Fruit fly (Drosophila melanogaster) whole organism, embryonic: ENCODE data around the gene zye.

Experiments used
- Aef1 ChIP-seq: fragments of 200-800 bp; sonication (Bioruptor generic); IDR thresholded peaks from 3 replicates; pipeline ENCODE4 v1.3.6; 2022; ENCODE audit warnings: missing biosample characterization, missing genetic modification characterization
- Asciz ChIP-seq: fragments of 200-800 bp; sonication (Bioruptor generic); optimal IDR thresholded peaks from 2 replicates; lab custom pipeline; 2017; ENCODE audit warnings: missing biosample characterization, mild to moderate bottlenecking, missing genetic modification characterization, missing genetic modification reagents
- Bdp1 ChIP-seq: fragments of 200-800 bp; sonication (Bioruptor generic); optimal IDR thresholded peaks from 3 replicates; lab custom pipeline; 2016; ENCODE audit warnings: missing biosample characterization, missing genetic modification characterization
- CG11093 ChIP-seq: fragments of 200-800 bp; sonication (Bioruptor generic); IDR thresholded peaks from 3 replicates; pipeline ENCODE4 v1.3.6; 2022; ENCODE audit warnings: missing biosample characterization, missing genetic modification characterization
- CG11723 ChIP-seq: fragments of 200-800 bp; sonication (Bioruptor generic); optimal IDR thresholded peaks from 2 replicates; lab custom pipeline; 2017; ENCODE audit warnings: missing biosample characterization, mild to moderate bottlenecking, missing genetic modification characterization
- CG13123 ChIP-seq: fragments of 200-800 bp; sonication (Bioruptor generic); optimal IDR thresholded peaks from 2 replicates; lab custom pipeline; 2016; ENCODE audit warnings: missing biosample characterization, missing genetic modification characterization
- CG13424 ChIP-seq: fragments of 200-800 bp; sonication (Bioruptor generic); optimal IDR thresholded peaks from 2 replicates; lab custom pipeline; 2019; ENCODE audit warnings: missing biosample characterization, mild to moderate bottlenecking, missing genetic modification characterization, moderate library complexity
- CG17328 ChIP-seq: fragments of 200-800 bp; sonication (Bioruptor generic); IDR thresholded peaks from 2 replicates; pipeline ENCODE4 v1.3.6; 2022; ENCODE audit warnings: missing biosample characterization, missing genetic modification characterization
- CG1792 ChIP-seq: fragments of 200-800 bp; sonication (Bioruptor generic); optimal IDR thresholded peaks from 2 replicates; lab custom pipeline; 2016; ENCODE audit warnings: missing biosample characterization, missing genetic modification characterization
- CG18262 ChIP-seq: fragments of 200-800 bp; optimal IDR thresholded peaks from 3 replicates; lab custom pipeline; 2019; ENCODE audit warnings: missing biosample characterization, mild to moderate bottlenecking, missing genetic modification characterization, moderate library complexity
- CG31388 ChIP-seq: fragments of 200-800 bp; sonication (Bioruptor generic); optimal IDR thresholded peaks from 2 replicates; lab custom pipeline; 2016; ENCODE audit warnings: missing biosample characterization, missing genetic modification characterization
- CG31441 ChIP-seq: fragments of 200-800 bp; sonication (Bioruptor generic); IDR thresholded peaks from 2 replicates; pipeline ENCODE4 v1.3.6; 2022; ENCODE audit warnings: missing biosample characterization, missing genetic modification characterization
- CG32767 ChIP-seq: fragments of 200-800 bp; sonication (Bioruptor generic); IDR thresholded peaks from 2 replicates; pipeline ENCODE4 v1.3.6; 2022; ENCODE audit warnings: missing biosample characterization, missing genetic modification characterization
- CG4328 ChIP-seq: fragments of 200-800 bp; sonication (Bioruptor generic); optimal IDR thresholded peaks from 3 replicates; lab custom pipeline; 2017; ENCODE audit warnings: missing biosample characterization, missing genetic modification reagents, missing genetic modification characterization
- CG43689 ChIP-seq: fragments of 200-800 bp; sonication (Bioruptor generic); IDR thresholded peaks from 2 replicates; pipeline ENCODE4 v1.3.6; 2022; ENCODE audit warnings: missing biosample characterization, missing genetic modification characterization
- CG7271 ChIP-seq: fragments of 200-800 bp; sonication (Bioruptor generic); optimal IDR thresholded peaks from 2 replicates; lab custom pipeline; 2018; ENCODE audit warnings: missing biosample characterization, mild to moderate bottlenecking, missing genetic modification characterization, moderate library complexity
- CG7357 ChIP-seq: fragments of 200-800 bp; sonication (Bioruptor generic); IDR thresholded peaks from 3 replicates; pipeline ENCODE4 v1.3.6; 2022; ENCODE audit warnings: missing biosample characterization, missing genetic modification characterization
- CG7372 ChIP-seq: fragments of 200-800 bp; sonication (Bioruptor generic); IDR thresholded peaks from 2 replicates; pipeline ENCODE4 v1.3.6; 2022; ENCODE audit warnings: missing biosample characterization, missing genetic modification characterization
- CG7786 ChIP-seq: fragments of 200-800 bp; sonication (Bioruptor generic); optimal IDR thresholded peaks from 2 replicates; lab custom pipeline; 2016; ENCODE audit warnings: missing biosample characterization, missing genetic modification characterization
- CG8281 ChIP-seq: fragments of 200-800 bp; sonication (Bioruptor generic); optimal IDR thresholded peaks from 2 replicates; lab custom pipeline; 2018; ENCODE audit warnings: missing biosample characterization, mild to moderate bottlenecking, missing genetic modification characterization, moderate library complexity
- CG8359 ChIP-seq: fragments of 200-800 bp; sonication (Bioruptor generic); optimal IDR thresholded peaks from 2 replicates; lab custom pipeline; 2017; ENCODE audit warnings: missing biosample characterization, mild to moderate bottlenecking, missing genetic modification characterization, borderline replicate concordance
- CG8478 ChIP-seq: fragments of >200 bp; optimal IDR thresholded peaks from 2 replicates; lab custom pipeline; 2018
- Gug ChIP-seq: fragments of 200-800 bp; sonication (Bioruptor generic); IDR thresholded peaks from 4 replicates; pipeline ENCODE4 v1.3.6; 2022; ENCODE audit warnings: missing biosample characterization, missing genetic modification characterization
- H15 ChIP-seq: fragments of 200-800 bp; sonication (Bioruptor generic); IDR thresholded peaks from 3 replicates; pipeline ENCODE4 v1.3.6; 2022; ENCODE audit warnings: missing biosample characterization, missing genetic modification characterization
- HLH54F ChIP-seq: fragments of 200-800 bp; sonication (Bioruptor generic); optimal IDR thresholded peaks from 3 replicates; lab custom pipeline; 2016; ENCODE audit warnings: missing biosample characterization, missing genetic modification characterization
- HmgZ ChIP-seq: fragments of 200-800 bp; sonication (Bioruptor generic); optimal IDR thresholded peaks from 2 replicates; lab custom pipeline; 2018; ENCODE audit warnings: missing biosample characterization, mild to moderate bottlenecking, missing genetic modification characterization
- Jarid2 ChIP-seq: fragments of 200-800 bp; sonication (Bioruptor generic); optimal IDR thresholded peaks from 3 replicates; lab custom pipeline; 2017; ENCODE audit warnings: mild to moderate bottlenecking, missing biosample characterization, missing genetic modification reagents, missing genetic modification characterization
- Meics ChIP-seq: fragments of 200-800 bp; sonication (Bioruptor generic); optimal IDR thresholded peaks from 2 replicates; lab custom pipeline; 2017; ENCODE audit warnings: missing biosample characterization, mild to moderate bottlenecking, missing genetic modification characterization
- NFAT ChIP-seq: fragments of 200-800 bp; sonication (Bioruptor generic); IDR thresholded peaks from 2 replicates; pipeline ENCODE4 v1.3.6; 2022; ENCODE audit warnings: missing biosample characterization, missing genetic modification characterization
- Oaz ChIP-seq: fragments of 200-800 bp; sonication (Bioruptor generic); IDR thresholded peaks from 2 replicates; pipeline ENCODE4 v1.3.6; 2022; ENCODE audit warnings: missing biosample characterization, missing genetic modification characterization
- Oli ChIP-seq: fragments of 200-800 bp; sonication (Bioruptor generic); optimal IDR thresholded peaks from 2 replicates; lab custom pipeline; 2018; ENCODE audit warnings: missing biosample characterization, mild to moderate bottlenecking, missing genetic modification characterization, moderate library complexity
- Scr ChIP-seq: fragments of 200-800 bp; sonication (Bioruptor generic); IDR thresholded peaks from 2 replicates; pipeline ENCODE4 v1.3.6; 2022; ENCODE audit warnings: missing biosample characterization, missing genetic modification characterization; ENCODE audit not compliant: partially characterized antibody
- Side ChIP-seq: fragments of 200-800 bp; sonication (Bioruptor generic); optimal IDR thresholded peaks from 2 replicates; lab custom pipeline; 2016; ENCODE audit warnings: missing biosample characterization, missing genetic modification characterization
- Spps ChIP-seq: fragments of 200-800 bp; sonication (Bioruptor generic); optimal IDR thresholded peaks from 2 replicates; lab custom pipeline; 2018; ENCODE audit warnings: missing biosample characterization, mild to moderate bottlenecking, missing genetic modification characterization
- br ChIP-seq: fragments of >200 bp; optimal IDR thresholded peaks from 2 replicates; lab custom pipeline; 2017
- bsh ChIP-seq, 2 experiments: fragments of 200-800 bp; sonication (Bioruptor generic); optimal IDR thresholded peaks; 2 replicates each; lab custom pipeline; 2017 to 2018; ENCODE audit warnings: mild to moderate bottlenecking in 2 of 2, missing biosample characterization in 2 of 2, missing genetic modification characterization in 2 of 2, moderate library complexity in 1 of 2
- corto ChIP-seq: fragments of 200-800 bp; sonication (Bioruptor generic); optimal IDR thresholded peaks from 2 replicates; lab custom pipeline; 2016; ENCODE audit warnings: missing biosample characterization, mild to moderate bottlenecking, missing genetic modification characterization, moderate library complexity
- dan ChIP-seq: fragments of 200-800 bp; sonication (Bioruptor generic); IDR thresholded peaks from 2 replicates; pipeline ENCODE4 v1.3.6; 2022; ENCODE audit warnings: missing biosample characterization, missing genetic modification characterization
- emc ChIP-seq: fragments of 200-800 bp; sonication (Bioruptor generic); optimal IDR thresholded peaks from 2 replicates; lab custom pipeline; 2016; ENCODE audit warnings: missing biosample characterization, missing genetic modification characterization
- ems ChIP-seq: fragments of 200-800 bp; sonication (Bioruptor generic); optimal IDR thresholded peaks from 3 replicates; lab custom pipeline; 2016; ENCODE audit warnings: missing biosample characterization, missing genetic modification characterization
- gcm ChIP-seq: fragments of 200-800 bp; sonication (Bioruptor generic); optimal IDR thresholded peaks from 2 replicates; lab custom pipeline; 2019; ENCODE audit warnings: missing biosample characterization, mild to moderate bottlenecking, missing genetic modification characterization, moderate library complexity
- hth ChIP-seq: fragments of >200 bp; optimal IDR thresholded peaks from 2 replicates; lab custom pipeline; 2017; ENCODE audit warnings: inconsistent platforms
- insv ChIP-seq, 2 experiments: fragments of 200-800 bp; sonication (Bioruptor generic); optimal IDR thresholded peaks; 3 replicates each; lab custom pipeline; 2016 to 2018; ENCODE audit warnings: missing biosample characterization in 2 of 2, missing genetic modification characterization in 2 of 2
- jumu ChIP-seq: fragments of 200-800 bp; sonication (Bioruptor generic); optimal IDR thresholded peaks from 3 replicates; lab custom pipeline; 2016; ENCODE audit warnings: missing biosample characterization, missing genetic modification characterization
- lab ChIP-seq: fragments of 200-800 bp; sonication (Bioruptor generic); optimal IDR thresholded peaks from 3 replicates; lab custom pipeline; 2017; ENCODE audit warnings: missing biosample characterization, missing genetic modification characterization, mild to moderate bottlenecking, moderate library complexity, missing genetic modification reagents
- mam ChIP-seq: fragments of 200-800 bp; sonication (Bioruptor generic); optimal IDR thresholded peaks from 3 replicates; lab custom pipeline; 2016; ENCODE audit warnings: missing biosample characterization, missing genetic modification characterization
- nau ChIP-seq: fragments of 200-800 bp; sonication (Bioruptor generic); optimal IDR thresholded peaks from 3 replicates; lab custom pipeline; 2017; ENCODE audit warnings: missing biosample characterization, mild to moderate bottlenecking, missing genetic modification characterization, missing genetic modification reagents
- pita ChIP-seq: fragments of 200-800 bp; sonication (Bioruptor generic); optimal IDR thresholded peaks from 2 replicates; lab custom pipeline; 2017; ENCODE audit warnings: missing biosample characterization, mild to moderate bottlenecking, missing genetic modification characterization
- pum ChIP-seq: fragments of 200-800 bp; sonication (Bioruptor generic); optimal IDR thresholded peaks from 2 replicates; lab custom pipeline; 2016; ENCODE audit warnings: missing biosample characterization, missing genetic modification characterization
- sima ChIP-seq: fragments of 200-800 bp; sonication (Bioruptor generic); optimal IDR thresholded peaks from 2 replicates; lab custom pipeline; 2016; ENCODE audit warnings: missing biosample characterization, missing genetic modification characterization

The zye gene

dm6 chr3L:20473021-20473799, 59.8 kb downstream of the zye start, which contains the start of the genes CG32428 and CG5969 (continued):
- TF ChIP-seq HmgZ (peak; percentile 20), CG7357 (GFP tag; lab: Robert Waterston, UW) (peak; percentile 52; the same call in 2 of the 3 replicates), pita (GFP tag; lab: Kevin White, UChicago) (no peak), dan (no peak), CG8281 (peak; percentile 0), CG7372 (GFP tag; lab: Robert Waterston, UW) (peak; percentile 45; the same call in 1 of the 2 replicates), CG1792 (GFP tag; lab: Kevin White, UChicago) (no peak), CG8359 (GFP tag; lab: Kevin White, UChicago) (no peak), bsh (GFP tag; optimal IDR thresholded peaks at IDR 0.05; lab: Kevin White, UChicago) (peak in 1 of 2 experiments; percentile 35), CG31388 (no peak), Bdp1 (GFP tag; lab: Kevin White, UChicago) (no peak), Jarid2 (GFP tag; lab: Kevin White, UChicago) (peak; percentile 55), Oaz (no peak), HLH54F (GFP tag; lab: Kevin White, UChicago) (no peak), corto (no peak), H15 (GFP tag; lab: Robert Waterston, UW) (peak; percentile 50; the same call in 2 of the 3 replicates), CG17328 (GFP tag; lab: Robert Waterston, UW) (peak; percentile 54), CG31441 (GFP tag; lab: Robert Waterston, UW) (no peak; the same call in 1 of the 2 replicates), NFAT (peak; percentile 71), Spps (no peak), Oli (tag; lab: Kevin White, UChicago) (peak; percentile 48), Gug (GFP tag; lab: Robert Waterston, UW) (peak; percentile 50; the same call in 3 of the 4 replicates), sima (GFP tag; lab: Kevin White, UChicago) (no peak), Scr (GFP tag; lab: Robert Waterston, UW) (no peak), CG18262 (peak; percentile 54), insv (GFP tag; optimal IDR thresholded peaks at IDR 0.05; lab: Kevin White, UChicago) (peak in 1 of 2 experiments; percentile 70), CG13123 (GFP tag; lab: Kevin White, UChicago) (no peak), CG43689 (no peak), CG11093 (GFP tag; lab: Robert Waterston, UW) (no peak), CG11723 (GFP tag; lab: Kevin White, UChicago) (no peak), Side (GFP tag; lab: Kevin White, UChicago) (peak; percentile 6), hth (lab: Kevin White, UChicago) (no peak), CG7786 (no peak), mam (GFP tag; lab: Kevin White, UChicago) (peak; percentile 43), Meics (GFP tag; lab: Kevin White, UChicago) (peak; percentile 79), lab (GFP tag; lab: Kevin White, UChicago) (peak; percentile 72), nau (GFP tag; lab: Kevin White, UChicago) (no peak), CG32767 (no peak), emc (GFP tag; lab: Kevin White, UChicago) (no peak), CG4328 (GFP tag; lab: Kevin White, UChicago) (no peak), Aef1 (GFP tag; lab: Robert Waterston, UW) (peak; percentile 68), CG13424 (tag; lab: Kevin White, UChicago) (peak; percentile 70), gcm (GFP tag; lab: Kevin White, UChicago) (peak; percentile 32), CG7271 (tag; lab: Kevin White, UChicago) (peak; percentile 12), Asciz (GFP tag; lab: Kevin White, UChicago) (no peak), pum (GFP tag; lab: Kevin White, UChicago) (peak; percentile 12), CG8478 (lab: Kevin White, UChicago) (no peak), br (lab: Kevin White, UChicago) (no peak), ems (GFP tag; lab: Kevin White, UChicago) (no peak), jumu (GFP tag; lab: Kevin White, UChicago) (no peak)
